Worm (Caenorhabditis elegans): ENCODE measurements around the gene T19C3.7.
A peak's percentile ranks its signal among the peaks of the same experiment; 100 is the strongest.

The T19C3.7 gene

DNA sequence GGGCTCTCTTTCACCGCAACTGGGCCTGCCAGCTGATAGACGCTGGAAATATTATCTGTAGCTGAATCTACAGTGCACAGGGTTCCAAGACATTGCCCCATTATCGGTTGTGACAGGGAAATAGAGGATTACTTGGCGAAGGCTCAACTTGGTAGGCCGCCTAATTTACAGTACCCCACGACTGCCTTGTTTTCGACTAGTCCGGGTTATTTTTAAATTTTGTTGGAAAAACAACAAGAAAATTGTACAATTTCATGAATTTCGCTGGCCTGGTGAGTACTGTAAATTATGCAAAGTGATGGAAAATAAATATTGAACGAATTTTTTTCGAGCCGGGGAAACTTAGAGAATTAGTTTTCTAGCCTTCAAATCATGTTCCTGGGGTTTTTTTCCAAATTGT, at the start of gene T19C3.7:
T19C3.7 (minus strand) TSS at position 101 of the 400 bp plus-strand sequence.
- TF ChIP-seq ceh-36 (tag; optimal IDR thresholded peaks at IDR 0.05) (no peak), tbx-11 (GFP tag; IDR thresholded peaks at IDR 0.05) (no peak), tra-4 (tag; optimal IDR thresholded peaks at IDR 0.05) (no peak), ceh-13 (GFP tag; optimal IDR thresholded peaks at IDR 0.05) (no peak), pes-1 (GFP tag; IDR thresholded peaks at IDR 0.05) (no peak), tbx-37 (GFP tag; conservative IDR thresholded peaks at IDR 0.05) (no peak), ets-7 (tag; optimal IDR thresholded peaks at IDR 0.05) (no peak), hmbx-1 (tag; optimal IDR thresholded peaks at IDR 0.05) (no peak), aly-1 (tag; optimal IDR thresholded peaks at IDR 0.05) (no peak)

DNA sequence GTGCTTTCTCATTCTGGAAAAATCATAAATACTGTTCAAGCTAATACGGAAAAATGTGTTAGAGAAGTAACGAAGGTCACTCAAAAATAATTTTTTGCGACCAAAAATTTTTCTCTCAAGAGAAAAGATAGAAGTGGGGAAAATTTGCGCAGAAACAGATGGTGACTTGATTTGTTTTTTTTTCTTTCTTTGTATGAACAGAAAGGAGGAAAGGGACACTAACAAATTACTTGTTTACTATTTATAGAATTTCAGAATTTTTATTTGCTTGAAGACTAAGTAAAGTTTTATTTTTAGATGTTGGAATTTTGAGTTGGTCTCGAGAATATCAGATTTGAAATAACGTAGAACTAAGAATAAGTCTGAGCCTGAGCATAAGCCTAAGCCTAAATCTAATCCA, 47.4 kb upstream of the T19C3.7 start, which contains the start of gene W02B3.4:
W02B3.4 (minus strand) TSS at position 101 of the 400 bp plus-strand sequence.
- TF ChIP-seq B0310.2 (tag; optimal IDR thresholded peaks at IDR 0.05): no peak
- no peak for TF ChIP-seq hmbx-1 (tag; optimal IDR thresholded peaks at IDR 0.05)
- TF ChIP-seq ama-1 (optimal IDR thresholded peaks at IDR 0.05): no peak
- TF ChIP-seq tbx-37 (GFP tag; conservative IDR thresholded peaks at IDR 0.05): no peak
- TF ChIP-seq ceh-36 (tag; optimal IDR thresholded peaks at IDR 0.05): no peak
- TF ChIP-seq hnd-1 (tag; optimal IDR thresholded peaks at IDR 0.05): no peak
- TF ChIP-seq scrt-1 (GFP tag; IDR thresholded peaks at IDR 0.05): no peak
- TF ChIP-seq F13C5.2 (tag; optimal IDR thresholded peaks at IDR 0.05): no peak
- no peak for TF ChIP-seq pes-1 (GFP tag; IDR thresholded peaks at IDR 0.05)
- no peak for TF ChIP-seq aly-1 (tag; optimal IDR thresholded peaks at IDR 0.05)
- TF ChIP-seq ets-7 (tag; optimal IDR thresholded peaks at IDR 0.05): no peak
- TF ChIP-seq flt-1 (GFP tag; IDR thresholded peaks at IDR 0.05): no peak
- no peak for TF ChIP-seq ceh-13 (GFP tag; optimal IDR thresholded peaks at IDR 0.05)
- no peak for TF ChIP-seq tra-4 (tag; optimal IDR thresholded peaks at IDR 0.05)
- TF ChIP-seq sea-1 (GFP tag; conservative IDR thresholded peaks at IDR 0.05): no peak
- no peak for TF ChIP-seq hmg-4 (GFP tag; optimal IDR thresholded peaks at IDR 0.05)
- no peak for TF ChIP-seq tbx-11 (GFP tag; IDR thresholded peaks at IDR 0.05)

DNA sequence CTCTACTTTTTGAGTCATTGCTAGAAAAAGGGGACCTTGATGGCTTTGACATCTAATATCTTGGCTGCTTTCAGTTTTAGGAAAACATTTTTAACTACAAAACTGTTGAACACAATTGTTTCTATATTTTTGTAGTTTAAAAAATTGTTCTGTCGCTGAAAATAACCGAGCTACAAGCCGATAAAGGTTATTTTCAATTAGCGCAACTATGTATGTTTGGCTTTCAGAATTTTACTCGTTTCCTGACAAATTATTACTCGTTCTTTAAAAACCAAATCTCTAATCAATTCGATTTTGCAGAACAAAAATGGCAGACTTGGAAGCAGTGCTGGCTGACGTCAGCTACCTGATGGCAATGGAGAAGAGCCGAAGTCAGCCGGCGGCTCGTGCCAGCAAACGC, 39.9 kb upstream of the T19C3.7 start, which contains the start of gene grk-2:
grk-2 (plus strand) TSS at position 301 of the 400 bp plus-strand sequence.
- TF ChIP-seq sea-1 (GFP tag; conservative IDR thresholded peaks at IDR 0.05) (no peak), ets-7 (tag; optimal IDR thresholded peaks at IDR 0.05) (no peak)

DNA sequence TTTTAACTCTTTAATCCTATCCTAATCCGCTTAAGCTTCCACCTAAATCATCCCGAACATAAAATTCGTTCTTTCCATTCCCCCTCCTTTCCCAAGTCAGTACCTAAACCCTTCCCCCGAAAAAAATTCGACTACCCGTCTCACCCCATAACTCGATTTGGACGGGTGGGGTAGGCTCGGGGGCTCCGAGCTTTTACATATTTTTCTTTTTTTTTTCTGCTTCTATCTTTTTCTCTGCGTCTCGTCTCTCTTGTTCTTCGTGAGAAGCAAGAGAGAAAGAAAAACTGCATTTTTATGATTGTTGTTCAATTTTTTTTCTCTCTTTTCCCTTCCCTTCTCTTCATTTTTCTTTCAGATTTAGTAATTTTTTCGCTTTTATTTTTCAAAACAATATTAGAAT, 39.4 kb upstream of the T19C3.7 start:
- no peak for TF ChIP-seq F13C5.2 (tag; optimal IDR thresholded peaks at IDR 0.05)

DNA sequence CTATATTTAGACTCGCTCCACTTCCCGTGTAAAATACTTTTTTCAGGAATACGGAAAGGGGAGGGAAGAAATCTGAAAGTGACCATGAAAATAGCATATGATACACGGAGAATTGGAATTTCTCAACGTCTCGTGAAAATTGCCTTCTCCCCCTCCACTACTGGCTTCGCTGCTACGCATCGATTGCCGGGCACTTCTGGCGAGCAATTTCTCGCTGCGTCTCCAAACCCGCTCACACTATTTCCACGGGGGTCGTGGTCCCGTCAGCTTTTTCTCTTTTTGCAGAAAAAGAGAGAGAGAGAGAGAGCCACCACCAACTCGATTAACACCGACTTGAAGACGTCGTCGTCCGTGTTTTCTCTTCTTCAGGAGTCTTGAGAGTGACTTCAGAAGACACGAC, 35.0 kb upstream of the T19C3.7 start:
- no peak for TF ChIP-seq ceh-36 (tag; optimal IDR thresholded peaks at IDR 0.05)
- no peak for TF ChIP-seq sea-1 (GFP tag; conservative IDR thresholded peaks at IDR 0.05)
- no peak for TF ChIP-seq tra-4 (tag; optimal IDR thresholded peaks at IDR 0.05)
- no peak for TF ChIP-seq flt-1 (GFP tag; IDR thresholded peaks at IDR 0.05)
- no peak for TF ChIP-seq hmbx-1 (tag; optimal IDR thresholded peaks at IDR 0.05)
- no peak for TF ChIP-seq tbx-37 (GFP tag; conservative IDR thresholded peaks at IDR 0.05)
- no peak for TF ChIP-seq pes-1 (GFP tag; IDR thresholded peaks at IDR 0.05)
- no peak for TF ChIP-seq ets-7 (tag; optimal IDR thresholded peaks at IDR 0.05)

DNA sequence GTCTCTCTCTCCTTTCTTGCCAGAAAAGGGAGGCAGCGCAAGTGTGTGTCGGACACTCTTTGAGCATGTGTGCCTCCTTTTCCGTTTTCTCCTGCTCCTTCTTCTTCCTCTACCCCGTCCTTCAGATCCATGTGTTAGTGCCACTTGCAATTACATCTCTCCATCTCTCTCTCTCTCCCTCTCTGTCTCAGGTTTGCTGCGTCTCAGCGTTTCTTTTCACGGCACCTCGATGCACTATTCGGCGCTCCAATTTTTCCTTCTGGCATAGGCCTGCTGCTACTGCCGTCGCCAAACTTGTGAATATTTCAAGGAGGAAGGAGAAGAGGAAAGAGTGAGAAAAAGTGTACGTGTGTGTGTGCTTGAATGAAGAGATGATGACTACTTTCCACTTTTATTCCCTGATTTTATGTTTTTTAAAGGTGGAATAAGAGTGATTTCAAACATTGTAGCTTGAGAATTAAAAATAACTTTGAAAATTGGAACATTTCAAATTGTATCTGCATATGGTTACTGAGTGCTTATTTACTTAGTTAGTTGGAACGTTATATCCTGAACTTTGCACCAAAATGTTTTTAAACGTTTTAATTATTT, 32.4 kb upstream of the T19C3.7 start, which contains the start of gene W02B3.3:
W02B3.3 (minus strand) TSS at position 131 of the 591 bp plus-strand sequence.
- TF ChIP-seq flt-1 (GFP tag; IDR thresholded peaks at IDR 0.05) (no peak), sea-1 (GFP tag; conservative IDR thresholded peaks at IDR 0.05) (no peak), hmbx-1 (tag; optimal IDR thresholded peaks at IDR 0.05) (no peak), tra-4 (tag; optimal IDR thresholded peaks at IDR 0.05) (no peak), tbx-11 (GFP tag; IDR thresholded peaks at IDR 0.05) (no peak), pes-1 (GFP tag; IDR thresholded peaks at IDR 0.05) (no peak), F13C5.2 (tag; optimal IDR thresholded peaks at IDR 0.05) (peak; percentile 8), hnd-1 (tag; optimal IDR thresholded peaks at IDR 0.05) (no peak), scrt-1 (GFP tag; IDR thresholded peaks at IDR 0.05) (no peak), hmg-4 (GFP tag; optimal IDR thresholded peaks at IDR 0.05) (peak; percentile 46), ama-1 (optimal IDR thresholded peaks at IDR 0.05) (no peak), ceh-13 (GFP tag; optimal IDR thresholded peaks at IDR 0.05) (no peak)

DNA sequence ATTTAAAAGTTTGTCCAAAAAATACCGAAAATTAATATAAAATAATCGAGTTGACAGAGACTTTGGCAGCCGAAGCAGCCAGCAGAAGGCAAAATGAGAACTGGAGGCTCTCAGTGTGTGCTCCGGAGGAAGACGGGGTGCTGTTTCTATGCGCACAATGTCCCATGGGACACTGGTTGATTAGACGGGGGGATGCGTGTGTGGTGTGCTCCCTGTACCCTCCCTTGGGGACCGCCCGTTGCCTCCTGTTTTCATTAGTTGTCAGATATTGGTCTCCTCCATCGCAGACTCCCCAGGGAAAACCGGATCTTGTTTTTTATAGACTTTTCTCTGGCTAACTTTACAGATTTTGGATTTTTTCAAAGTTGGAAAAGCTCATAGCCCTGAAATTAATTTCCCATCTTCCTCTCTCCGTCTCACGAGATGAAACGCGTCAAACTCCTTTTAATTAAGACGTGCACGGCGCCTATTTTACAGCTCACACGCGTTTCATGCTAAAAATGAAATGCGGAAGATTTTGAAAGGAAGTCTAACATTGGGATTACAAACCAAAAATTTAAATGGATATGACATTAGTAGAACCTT, 29.3 kb upstream of the T19C3.7 start, which contains the start of gene C09F5.3:
C09F5.3 (minus strand) TSS at position 94 of the 585 bp plus-strand sequence.
- no peak for TF ChIP-seq pes-1 (GFP tag; IDR thresholded peaks at IDR 0.05)
- no peak for TF ChIP-seq ceh-13 (GFP tag; optimal IDR thresholded peaks at IDR 0.05)
- no peak for TF ChIP-seq ama-1 (optimal IDR thresholded peaks at IDR 0.05)
- TF ChIP-seq ceh-36 (tag; optimal IDR thresholded peaks at IDR 0.05): no peak
- TF ChIP-seq F13C5.2 (tag; optimal IDR thresholded peaks at IDR 0.05): no peak
- no peak for TF ChIP-seq hmg-4 (GFP tag; optimal IDR thresholded peaks at IDR 0.05)
- TF ChIP-seq sea-1 (GFP tag; conservative IDR thresholded peaks at IDR 0.05): no peak
- TF ChIP-seq B0310.2 (tag; optimal IDR thresholded peaks at IDR 0.05): no peak
- no peak for TF ChIP-seq hmbx-1 (tag; optimal IDR thresholded peaks at IDR 0.05)
- no peak for TF ChIP-seq hnd-1 (tag; optimal IDR thresholded peaks at IDR 0.05)
- TF ChIP-seq flt-1 (GFP tag; IDR thresholded peaks at IDR 0.05): no peak

DNA sequence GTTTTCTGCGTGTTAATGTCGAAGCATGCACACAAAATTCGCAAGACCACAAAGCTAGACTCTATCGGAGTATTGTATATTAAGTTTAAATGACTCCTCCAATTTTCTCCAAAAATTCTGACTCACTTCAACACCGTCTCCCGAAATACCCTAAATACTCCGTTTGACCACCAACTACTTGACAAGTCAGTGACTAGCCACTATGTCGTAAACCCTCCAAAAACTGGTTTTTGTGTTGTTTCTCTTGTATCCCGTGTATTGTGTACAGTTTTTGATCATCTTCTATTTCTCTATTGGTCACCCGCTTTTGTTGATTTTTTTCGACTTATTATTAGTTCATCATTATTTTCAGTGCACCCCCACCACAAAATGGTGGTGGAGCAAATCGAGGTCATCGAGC, 22.4 kb upstream of the T19C3.7 start, which contains the start of gene C09F5.1:
C09F5.1 (plus strand) TSS at position 353 of the 400 bp plus-strand sequence.
- TF ChIP-seq sea-1 (GFP tag; conservative IDR thresholded peaks at IDR 0.05): no peak
- no peak for TF ChIP-seq ceh-36 (tag; optimal IDR thresholded peaks at IDR 0.05)
- no peak for TF ChIP-seq hmbx-1 (tag; optimal IDR thresholded peaks at IDR 0.05)
- no peak for TF ChIP-seq ama-1 (optimal IDR thresholded peaks at IDR 0.05)
- TF ChIP-seq pes-1 (GFP tag; IDR thresholded peaks at IDR 0.05): no peak
- TF ChIP-seq tbx-11 (GFP tag; IDR thresholded peaks at IDR 0.05): no peak
- no peak for TF ChIP-seq tbx-37 (GFP tag; conservative IDR thresholded peaks at IDR 0.05)
- no peak for TF ChIP-seq B0310.2 (tag; optimal IDR thresholded peaks at IDR 0.05)
- TF ChIP-seq ceh-13 (GFP tag; optimal IDR thresholded peaks at IDR 0.05): no peak
- TF ChIP-seq tra-4 (tag; optimal IDR thresholded peaks at IDR 0.05): no peak
- TF ChIP-seq ets-7 (tag; optimal IDR thresholded peaks at IDR 0.05): no peak
- no peak for TF ChIP-seq hmg-4 (GFP tag; optimal IDR thresholded peaks at IDR 0.05)
- TF ChIP-seq scrt-1 (GFP tag; IDR thresholded peaks at IDR 0.05): no peak
- TF ChIP-seq flt-1 (GFP tag; IDR thresholded peaks at IDR 0.05): no peak
- TF ChIP-seq F13C5.2 (tag; optimal IDR thresholded peaks at IDR 0.05): no peak
- TF ChIP-seq aly-1 (tag; optimal IDR thresholded peaks at IDR 0.05): no peak
- TF ChIP-seq hnd-1 (tag; optimal IDR thresholded peaks at IDR 0.05): no peak
